Fruit fly (Drosophila melanogaster) whole organism, embryonic: ENCODE measurements around the gene CG34181.

Experiments
- CG12769 ChIP-seq: fragments of 200-800 bp; sonication (Bioruptor generic); optimal IDR thresholded peaks from 2 replicates; lab custom pipeline; 2019; ENCODE audit warnings: missing biosample characterization, mild to moderate bottlenecking, missing genetic modification characterization, moderate library complexity
- CG15696 ChIP-seq: fragments of 200-800 bp; sonication (Bioruptor generic); optimal IDR thresholded peaks from 2 replicates; lab custom pipeline; 2019; ENCODE audit warnings: missing biosample characterization, mild to moderate bottlenecking, missing genetic modification characterization, moderate library complexity
- CG16863 ChIP-seq: fragments of 200-800 bp; sonication (Bioruptor generic); optimal IDR thresholded peaks from 3 replicates; lab custom pipeline; 2016; ENCODE audit warnings: missing biosample characterization, missing genetic modification characterization
- CG17568 ChIP-seq: fragments of 200-800 bp; sonication (Bioruptor generic); optimal IDR thresholded peaks from 2 replicates; lab custom pipeline; 2018; ENCODE audit warnings: missing biosample characterization, mild to moderate bottlenecking, missing genetic modification characterization, moderate library complexity
- CG2678 ChIP-seq: fragments of 200-800 bp; sonication (Bioruptor generic); optimal IDR thresholded peaks from 3 replicates; lab custom pipeline; 2019; ENCODE audit warnings: missing biosample characterization, mild to moderate bottlenecking, missing genetic modification characterization, moderate library complexity
- CG2712 ChIP-seq: fragments of 200-800 bp; optimal IDR thresholded peaks from 3 replicates; lab custom pipeline; 2019; ENCODE audit warnings: missing biosample characterization, mild to moderate bottlenecking, missing genetic modification characterization, moderate library complexity
- CG33557 ChIP-seq: fragments of 200-800 bp; sonication (Bioruptor generic); optimal IDR thresholded peaks from 2 replicates; lab custom pipeline; 2019; ENCODE audit warnings: missing biosample characterization, mild to moderate bottlenecking, missing genetic modification characterization, moderate library complexity
- CG42726 ChIP-seq: fragments of 200-800 bp; sonication (Bioruptor generic); IDR thresholded peaks from 2 replicates; pipeline ENCODE4 v1.3.6; 2022; ENCODE audit warnings: missing biosample characterization, missing genetic modification characterization; ENCODE audit not compliant: partially characterized antibody
- CG4328 ChIP-seq: fragments of 200-800 bp; sonication (Bioruptor generic); optimal IDR thresholded peaks from 3 replicates; lab custom pipeline; 2017; ENCODE audit warnings: missing biosample characterization, missing genetic modification reagents, missing genetic modification characterization
- CG6683 ChIP-seq: fragments of 200-800 bp; sonication (Bioruptor generic); optimal IDR thresholded peaks from 2 replicates; lab custom pipeline; 2017; ENCODE audit warnings: missing biosample characterization, mild to moderate bottlenecking, missing genetic modification characterization, missing genetic modification reagents
- CG7271 ChIP-seq: fragments of 200-800 bp; sonication (Bioruptor generic); optimal IDR thresholded peaks from 2 replicates; lab custom pipeline; 2018; ENCODE audit warnings: missing biosample characterization, mild to moderate bottlenecking, missing genetic modification characterization, moderate library complexity
- CG7745 ChIP-seq: fragments of 200-800 bp; sonication (Bioruptor generic); optimal IDR thresholded peaks from 2 replicates; lab custom pipeline; 2018; ENCODE audit warnings: missing biosample characterization, mild to moderate bottlenecking, missing genetic modification characterization, moderate library complexity
- CG9817 ChIP-seq: fragments of 200-800 bp; sonication (Bioruptor generic); optimal IDR thresholded peaks from 2 replicates; lab custom pipeline; 2018; ENCODE audit warnings: missing biosample characterization, mild to moderate bottlenecking, missing genetic modification characterization, moderate library complexity
- CoRest ChIP-seq: fragments of 200-800 bp; sonication (Bioruptor generic); optimal IDR thresholded peaks from 3 replicates; lab custom pipeline; 2018; ENCODE audit warnings: missing biosample characterization, mild to moderate bottlenecking, missing genetic modification characterization, moderate library complexity
- Dad ChIP-seq: fragments of 200-800 bp; sonication (Bioruptor generic); optimal IDR thresholded peaks from 3 replicates; lab custom pipeline; 2016; ENCODE audit warnings: missing biosample characterization, missing genetic modification characterization
- Doc3 ChIP-seq: fragments of 200-800 bp; sonication (Bioruptor generic); IDR thresholded peaks from 3 replicates; pipeline ENCODE4 v1.3.6; 2022; ENCODE audit warnings: missing biosample characterization, missing genetic modification characterization; ENCODE audit not compliant: partially characterized antibody
- Dp ChIP-seq: fragments of 200-800 bp; sonication (Bioruptor generic); optimal IDR thresholded peaks from 2 replicates; lab custom pipeline; 2018; ENCODE audit warnings: missing biosample characterization, mild to moderate bottlenecking, missing genetic modification characterization, moderate library complexity
- Ets97D ChIP-seq: fragments of 200-800 bp; sonication (Bioruptor generic); optimal IDR thresholded peaks from 3 replicates; lab custom pipeline; 2016; ENCODE audit warnings: missing biosample characterization, missing genetic modification characterization
- Hr78 ChIP-seq, 2 experiments: fragments of 200-800 bp in 1 of 2; fragments of >200 bp in 1 of 2; sonication (Bioruptor generic) in 1 of 2; optimal IDR thresholded peaks; 2 replicates each; lab custom pipeline; 2017 to 2019; ENCODE audit warnings: missing biosample characterization in 2 of 2, missing genetic modification characterization in 2 of 2, mild to moderate bottlenecking in 1 of 2, moderate library complexity in 1 of 2
- Meics ChIP-seq: fragments of 200-800 bp; sonication (Bioruptor generic); optimal IDR thresholded peaks from 2 replicates; lab custom pipeline; 2017; ENCODE audit warnings: missing biosample characterization, mild to moderate bottlenecking, missing genetic modification characterization
- NC2α ChIP-seq: fragments of 200-800 bp; sonication (Bioruptor generic); optimal IDR thresholded peaks from 2 replicates; lab custom pipeline; 2016; ENCODE audit warnings: missing biosample characterization, missing genetic modification characterization
- Pdp1 ChIP-seq, 2 experiments: fragments of 200-800 bp; sonication (Bioruptor generic); optimal IDR thresholded peaks; 3 replicates each; lab custom pipeline; 2016; ENCODE audit warnings: missing biosample characterization in 2 of 2, missing genetic modification characterization in 2 of 2, mild to moderate bottlenecking in 1 of 2, moderate library complexity in 1 of 2
- Sox102F ChIP-seq: fragments of 200-800 bp; sonication (Bioruptor generic); optimal IDR thresholded peaks from 2 replicates; lab custom pipeline; 2018; ENCODE audit warnings: missing biosample characterization, mild to moderate bottlenecking, missing genetic modification characterization, moderate library complexity
- Sry-β ChIP-seq: fragments of 200-800 bp; sonication (Bioruptor generic); optimal IDR thresholded peaks from 2 replicates; lab custom pipeline; 2018; ENCODE audit warnings: missing biosample characterization, mild to moderate bottlenecking, missing genetic modification characterization, moderate library complexity
- Sry-δ ChIP-seq: fragments of 200-800 bp; sonication (Bioruptor generic); optimal IDR thresholded peaks from 2 replicates; lab custom pipeline; 2016; ENCODE audit warnings: missing biosample characterization, missing genetic modification characterization
- Trl ChIP-seq, 3 experiments: fragments of >200 bp in 2 of 3; fragments of 200-800 bp in 1 of 3; sonication (Bioruptor generic) in 1 of 3; optimal IDR thresholded peaks; 2 replicates in 1 of 3; 3 replicates in 2 of 3; lab custom pipeline; 2016 to 2017; ENCODE audit warnings: missing biosample characterization in 1 of 3, missing genetic modification characterization in 1 of 3
- amos ChIP-seq: fragments of 200-800 bp; sonication (Bioruptor generic); IDR thresholded peaks from 2 replicates; pipeline ENCODE4 v1.3.6; 2022; ENCODE audit warnings: missing biosample characterization, missing genetic modification characterization; ENCODE audit not compliant: partially characterized antibody
- bsh ChIP-seq, 2 experiments: fragments of 200-800 bp; sonication (Bioruptor generic); optimal IDR thresholded peaks; 2 replicates each; lab custom pipeline; 2017 to 2018; ENCODE audit warnings: mild to moderate bottlenecking in 2 of 2, missing biosample characterization in 2 of 2, missing genetic modification characterization in 2 of 2, moderate library complexity in 1 of 2
- cas ChIP-seq: fragments of 200-800 bp; sonication (Bioruptor generic); IDR thresholded peaks from 2 replicates; pipeline ENCODE4 v1.3.6; 2022; ENCODE audit warnings: missing biosample characterization, missing genetic modification characterization
- cg ChIP-seq: fragments of 200-800 bp; sonication (Bioruptor generic); optimal IDR thresholded peaks from 3 replicates; lab custom pipeline; 2019; ENCODE audit warnings: missing biosample characterization, mild to moderate bottlenecking, missing genetic modification characterization, moderate library complexity
- chinmo ChIP-seq: fragments of 200-800 bp; sonication (Bioruptor generic); IDR thresholded peaks from 4 replicates; pipeline ENCODE4 v1.3.6; 2022; ENCODE audit warnings: missing biosample characterization, missing genetic modification characterization; ENCODE audit not compliant: partially characterized antibody
- da ChIP-seq: fragments of 200-800 bp; sonication (Bioruptor generic); optimal IDR thresholded peaks from 2 replicates; lab custom pipeline; 2016; ENCODE audit warnings: missing biosample characterization, missing genetic modification characterization
- disco-r ChIP-seq: fragments of 200-800 bp; sonication (Bioruptor generic); optimal IDR thresholded peaks from 2 replicates; lab custom pipeline; 2016; ENCODE audit warnings: missing biosample characterization, missing genetic modification characterization
- dpn ChIP-seq, 2 experiments: fragments of 200-800 bp; sonication (Bioruptor generic); optimal IDR thresholded peaks; 3 replicates each; lab custom pipeline; 2016; ENCODE audit warnings: missing biosample characterization in 2 of 2, missing genetic modification characterization in 2 of 2
- gce ChIP-seq: fragments of 200-800 bp; sonication (Bioruptor generic); IDR thresholded peaks from 3 replicates; pipeline ENCODE4 v1.3.6; 2022; ENCODE audit warnings: missing biosample characterization, missing genetic modification characterization
- gt ChIP-seq: fragments of 200-800 bp; sonication (Bioruptor generic); IDR thresholded peaks from 2 replicates; pipeline ENCODE4 v1.3.6; 2022; ENCODE audit warnings: missing biosample characterization, missing genetic modification characterization
- h ChIP-seq: fragments of >200 bp; optimal IDR thresholded peaks from 2 replicates; lab custom pipeline; 2017
- hb ChIP-seq: fragments of 200-800 bp; sonication (Bioruptor generic); IDR thresholded peaks from 3 replicates; pipeline ENCODE4 v1.3.6; 2022; ENCODE audit warnings: missing biosample characterization, missing genetic modification characterization; ENCODE audit not compliant: partially characterized antibody
- inv ChIP-seq: fragments of 200-800 bp; sonication (Bioruptor generic); IDR thresholded peaks from 2 replicates; pipeline ENCODE4 v1.3.6; 2022; ENCODE audit warnings: missing biosample characterization, missing genetic modification characterization; ENCODE audit not compliant: partially characterized antibody
- lilli ChIP-seq: fragments of 200-800 bp; sonication (Bioruptor generic); optimal IDR thresholded peaks from 3 replicates; lab custom pipeline; 2016; ENCODE audit warnings: missing biosample characterization, missing genetic modification characterization
- nmo ChIP-seq: fragments of 200-800 bp; sonication (Bioruptor generic); optimal IDR thresholded peaks from 2 replicates; lab custom pipeline; 2018; ENCODE audit warnings: missing biosample characterization, mild to moderate bottlenecking, missing genetic modification characterization, moderate library complexity
- prd ChIP-seq, 3 experiments: fragments of >200 bp in 2 of 3; fragments of 200-800 bp in 1 of 3; sonication (Bioruptor generic) in 1 of 3; optimal IDR thresholded peaks in 2 of 3; IDR thresholded peaks in 1 of 3; 2 replicates in 2 of 3; 3 replicates in 1 of 3; pipeline versions ENCODE4 v1.3.6 to Lab custom; 2017 to 2022; ENCODE audit warnings: missing biosample characterization in 1 of 3, missing genetic modification characterization in 1 of 3
- row ChIP-seq: fragments of 200-800 bp; sonication (Bioruptor generic); IDR thresholded peaks from 3 replicates; pipeline ENCODE4 v1.3.6; 2022; ENCODE audit warnings: missing biosample characterization, missing genetic modification characterization
- schlank ChIP-seq: fragments of 200-800 bp; sonication (Bioruptor generic); optimal IDR thresholded peaks from 2 replicates; lab custom pipeline; 2018; ENCODE audit warnings: missing biosample characterization, mild to moderate bottlenecking, missing genetic modification characterization
- sens ChIP-seq: fragments of 200-800 bp; sonication (Bioruptor generic); peaks from one replicate; lab custom pipeline; 2016; ENCODE audit warnings: missing biosample characterization, missing genetic modification characterization
- ttk ChIP-seq: fragments of 200-800 bp; sonication (Bioruptor generic); IDR thresholded peaks from 2 replicates; pipeline ENCODE4 v2.1.2; 2022; ENCODE audit warnings: missing biosample characterization, missing genetic modification characterization
- zen2 ChIP-seq: fragments of 200-800 bp; sonication (Bioruptor generic); IDR thresholded peaks from 3 replicates; pipeline ENCODE4 v1.3.6; 2022; ENCODE audit warnings: missing biosample characterization, missing genetic modification characterization; ENCODE audit not compliant: partially characterized antibody

CG34181 gene

dm6 chr2L:9388013-9388605, 20.7 kb downstream of the CG34181 start (continued):
- TF ChIP-seq hb (GFP tag; lab: Robert Waterston, UW) (no peak), zen2 (GFP tag; lab: Robert Waterston, UW) (no peak), CG7745 (no peak), CG12769 (tag; lab: Kevin White, UChicago) (peak; percentile 95), Pdp1 (GFP tag; optimal IDR thresholded peaks at IDR 0.05; lab: Kevin White, UChicago) (peak; percentile 63 to 91), Dad (GFP tag; lab: Kevin White, UChicago) (peak; percentile 42), disco-r (GFP tag; lab: Kevin White, UChicago) (peak; percentile 69), row (GFP tag; lab: Robert Waterston, UW) (peak; percentile 76), NC2α (no peak), Dp (GFP tag; lab: Kevin White, UChicago) (no peak), dpn (GFP tag; optimal IDR thresholded peaks at IDR 0.05; lab: Kevin White, UChicago) (peak; percentile 76 to 81), CG4328 (no peak), CoRest (peak; percentile 62), CG17568 (peak; percentile 24), Ets97D (peak; percentile 27), schlank (tag; lab: Kevin White, UChicago) (peak; percentile 82), Meics (GFP tag; lab: Kevin White, UChicago) (peak; percentile 82), cas (GFP tag; lab: Robert Waterston, UW) (0 out of 2 replicates have a peak, but pooled peaks have one; percentile 22), CG9817 (tag; lab: Kevin White, UChicago) (peak; percentile 64), h (lab: Kevin White, UChicago) (no peak), CG15696 (tag; lab: Kevin White, UChicago) (peak; percentile 14), CG16863 (GFP tag; lab: Kevin White, UChicago) (peak; percentile 23), cg (GFP tag; lab: Kevin White, UChicago) (no peak), Sox102F (GFP tag; lab: Kevin White, UChicago) (peak; percentile 55), Doc3 (GFP tag; lab: Robert Waterston, UW) (no peak), inv (no peak), CG7271 (no peak), CG2678 (tag; lab: Kevin White, UChicago) (peak; percentile 75), Trl (optimal IDR thresholded peaks at IDR 0.05; lab: Kevin White, UChicago) (no peak), Trl (GFP tag; optimal IDR thresholded peaks at IDR 0.05; lab: Kevin White, UChicago) (peak; percentile 89), gt (GFP tag; lab: Robert Waterston, UW) (no peak), CG2712 (tag; lab: Kevin White, UChicago) (peak; percentile 45), gce (GFP tag; lab: Robert Waterston, UW) (peak; percentile 51; the same call in 1 of the 3 replicates), CG42726 (GFP tag; lab: Robert Waterston, UW) (no peak), Sry-β (GFP tag; lab: Kevin White, UChicago) (no peak), sens (GFP tag; lab: Kevin White, UChicago) (peak; percentile 87), CG33557 (GFP tag; lab: Kevin White, UChicago) (no peak), chinmo (no peak), prd (optimal IDR thresholded peaks at IDR 0.05; lab: Kevin White, UChicago) (no peak), prd (GFP tag; IDR thresholded peaks at IDR 0.05; lab: Robert Waterston, UW) (peak; percentile 66), bsh (GFP tag; optimal IDR thresholded peaks at IDR 0.05; lab: Kevin White, UChicago) (peak in 1 of 2 experiments; percentile 85), Sry-δ (GFP tag; lab: Kevin White, UChicago) (peak; percentile 18), ttk (GFP tag; lab: Robert Waterston, UW) (0 out of 2 replicates have a peak, but pooled peaks have one; percentile 16), da (GFP tag; lab: Kevin White, UChicago) (peak; percentile 45), lilli (GFP tag; lab: Kevin White, UChicago) (peak; percentile 88), Hr78 (GFP tag; optimal IDR thresholded peaks at IDR 0.05; lab: Kevin White, UChicago) (no peak), amos (GFP tag; lab: Robert Waterston, UW) (no peak), CG6683 (GFP tag; lab: Kevin White, UChicago) (no peak), nmo (peak; percentile 49)
